Worm (Caenorhabditis elegans) whole organism, mixed stage, embryonic: ENCODE results near the gene lbp-4.

Experiments
- M03D4.4 ChIP-seq: sonication (generic microtip); optimal IDR thresholded peaks from 2 replicates; lab custom pipeline; 2017; ENCODE audit warnings: mild to moderate bottlenecking, missing genetic modification characterization, missing compliant biosample characterization
- bed-3 ChIP-seq: fragments of 200-800 bp; sonication (Bioruptor generic); optimal IDR thresholded peaks from 3 replicates; lab custom pipeline; 2018; ENCODE audit warnings: mild to moderate bottlenecking, missing genetic modification characterization, moderate library complexity, missing compliant biosample characterization
- ceh-39 ChIP-seq: fragments of 150-350 bp; optimal IDR thresholded peaks from 2 replicates; lab custom pipeline; 2014; ENCODE audit warnings: missing biosample characterization, missing genetic modification characterization
- ceh-43 ChIP-seq: fragments of 200-800 bp; sonication (Bioruptor generic); optimal IDR thresholded peaks from 2 replicates; lab custom pipeline; 2018; ENCODE audit warnings: mild to moderate bottlenecking, missing genetic modification characterization, moderate library complexity, missing compliant biosample characterization
- ceh-83 ChIP-seq: fragments of 200-800 bp; sonication (Bioruptor generic); optimal IDR thresholded peaks from 2 replicates; lab custom pipeline; 2018; ENCODE audit warnings: mild to moderate bottlenecking, missing genetic modification characterization, missing compliant biosample characterization
- ces-1 ChIP-seq: fragments of 150-350 bp; optimal IDR thresholded peaks from 2 replicates; lab custom pipeline; 2014; ENCODE audit warnings: missing biosample characterization, missing genetic modification reagents, missing genetic modification characterization
- cnd-1 ChIP-seq: fragments of 200-800 bp; sonication (Bioruptor generic); optimal IDR thresholded peaks from 2 replicates; lab custom pipeline; 2018; ENCODE audit warnings: mild to moderate bottlenecking, missing genetic modification characterization, missing compliant biosample characterization
- drap-1 ChIP-seq: fragments of 200-800 bp; sonication (Bioruptor generic); optimal IDR thresholded peaks from 3 replicates; lab custom pipeline; 2018; ENCODE audit warnings: mild to moderate bottlenecking, missing genetic modification characterization, missing compliant biosample characterization
- elt-1 ChIP-seq: sonication (generic microtip); optimal IDR thresholded peaks from 2 replicates; lab custom pipeline; 2017; ENCODE audit warnings: missing genetic modification characterization, mild to moderate bottlenecking, missing compliant biosample characterization, antibody characterized with exemption, moderate library complexity, borderline replicate concordance; ENCODE audit not compliant: insufficient read depth
- elt-3 ChIP-seq: fragments of 150-350 bp; optimal IDR thresholded peaks from 2 replicates; lab custom pipeline; 2014; ENCODE audit warnings: missing biosample characterization, missing genetic modification characterization
- flh-1 ChIP-seq: fragments of 200-800 bp; sonication (Bioruptor generic); optimal IDR thresholded peaks from 2 replicates; lab custom pipeline; 2018; ENCODE audit warnings: mild to moderate bottlenecking, missing genetic modification characterization, moderate library complexity, missing compliant biosample characterization
- ham-2 ChIP-seq: fragments of 200-800 bp; sonication (Bioruptor generic); optimal IDR thresholded peaks from 2 replicates; lab custom pipeline; 2018; ENCODE audit warnings: mild to moderate bottlenecking, missing genetic modification characterization, missing compliant biosample characterization
- hlh-1 ChIP-seq: fragments of 150-350 bp; optimal IDR thresholded peaks from 2 replicates; lab custom pipeline; 2014; ENCODE audit warnings: missing biosample characterization, missing genetic modification reagents, missing genetic modification characterization
- lin-13 ChIP-seq: fragments of 150-350 bp; optimal IDR thresholded peaks from 2 replicates; lab custom pipeline; 2014; ENCODE audit warnings: missing biosample characterization, missing genetic modification characterization
- lin-32 ChIP-seq: fragments of 200-800 bp; sonication (Bioruptor generic); optimal IDR thresholded peaks from 2 replicates; lab custom pipeline; 2018; ENCODE audit warnings: mild to moderate bottlenecking, missing genetic modification characterization, missing compliant biosample characterization
- lsy-2 ChIP-seq: fragments of 150-350 bp; optimal IDR thresholded peaks from 2 replicates; lab custom pipeline; 2014; ENCODE audit warnings: missing biosample characterization, missing genetic modification characterization
- mab-5 ChIP-seq: fragments of 150-350 bp; optimal IDR thresholded peaks from 2 replicates; lab custom pipeline; 2014; ENCODE audit warnings: missing biosample characterization, missing genetic modification characterization
- mep-1 ChIP-seq: fragments of 150-350 bp; optimal IDR thresholded peaks from 2 replicates; lab custom pipeline; 2017; ENCODE audit warnings: missing biosample characterization, missing genetic modification reagents, missing genetic modification characterization, inconsistent platforms
- mls-2 ChIP-seq: sonication (generic microtip); optimal IDR thresholded peaks from 2 replicates; lab custom pipeline; 2016; ENCODE audit warnings: mild to moderate bottlenecking, missing genetic modification characterization, moderate library complexity, missing compliant biosample characterization
- nhr-2 ChIP-seq: fragments of 150-350 bp; optimal IDR thresholded peaks from 2 replicates; lab custom pipeline; 2014; ENCODE audit warnings: missing biosample characterization, missing genetic modification characterization
- nhr-237 ChIP-seq: fragments of 150-350 bp; optimal IDR thresholded peaks from 2 replicates; lab custom pipeline; 2014; ENCODE audit warnings: missing biosample characterization, missing genetic modification characterization
- nhr-28 ChIP-seq: fragments of 150-350 bp; optimal IDR thresholded peaks from 2 replicates; lab custom pipeline; 2014; ENCODE audit warnings: missing biosample characterization, missing genetic modification characterization
- nhr-76 ChIP-seq: sonication (generic microtip); optimal IDR thresholded peaks from 2 replicates; lab custom pipeline; 2017; ENCODE audit warnings: missing biosample characterization, missing genetic modification characterization
- sem-2 ChIP-seq: fragments of 200-800 bp; sonication (Bioruptor generic); optimal IDR thresholded peaks from 2 replicates; lab custom pipeline; 2018; ENCODE audit warnings: mild to moderate bottlenecking, missing genetic modification characterization, missing compliant biosample characterization
- snpc-4 ChIP-seq: fragments of 150-350 bp; optimal IDR thresholded peaks from 2 replicates; lab custom pipeline; 2014; ENCODE audit warnings: missing biosample characterization, missing genetic modification characterization
- sptf-1 ChIP-seq: sonication (generic microtip); optimal IDR thresholded peaks from 2 replicates; lab custom pipeline; 2017; ENCODE audit warnings: mild to moderate bottlenecking, missing genetic modification characterization, moderate library complexity, missing compliant biosample characterization
- tbx-8 ChIP-seq: fragments of 200-800 bp; sonication (Bioruptor generic); optimal IDR thresholded peaks from 2 replicates; lab custom pipeline; 2018; ENCODE audit warnings: mild to moderate bottlenecking, missing genetic modification characterization, moderate library complexity, missing compliant biosample characterization
- unc-120 ChIP-seq: sonication (generic microtip); optimal IDR thresholded peaks from 2 replicates; lab custom pipeline; 2017; ENCODE audit warnings: missing genetic modification characterization, missing compliant biosample characterization; ENCODE audit not compliant: poor library complexity, severe bottlenecking
- unc-39 ChIP-seq: fragments of 150-350 bp; optimal IDR thresholded peaks from 2 replicates; lab custom pipeline; 2014; ENCODE audit warnings: missing biosample characterization, missing genetic modification characterization
- unc-62 ChIP-seq: fragments of 150-350 bp; optimal IDR thresholded peaks from 2 replicates; lab custom pipeline; 2014; ENCODE audit warnings: missing biosample characterization, missing genetic modification reagents, missing genetic modification characterization
- zip-8 ChIP-seq: fragments of 150-350 bp; optimal IDR thresholded peaks from 2 replicates; lab custom pipeline; 2014; ENCODE audit warnings: missing biosample characterization, missing genetic modification characterization
- ztf-11 ChIP-seq: fragments of 150-350 bp; optimal IDR thresholded peaks from 2 replicates; lab custom pipeline; 2014; ENCODE audit warnings: missing biosample characterization, missing genetic modification characterization

lbp-4 gene

ce11 chrV:7861792-7862191 lies 41.4 kb downstream of the lbp-4 start, which contains the start of gene C37C3.17:
Gene C37C3.17 (minus strand): TSS chrV:7861892.
- TF ChIP-seq cnd-1 (tag; lab: Kevin White, UChicago) (no peak), mab-5 (tag; lab: Kevin White, UChicago) (no peak), sem-2 (GFP tag; lab: Kevin White, UChicago) (no peak), zip-8 (tag; lab: Kevin White, UChicago) (no peak), M03D4.4 (tag; lab: Kevin White, UChicago) (no peak), bed-3 (GFP tag; lab: Kevin White, UChicago) (no peak), ceh-83 (GFP tag; lab: Kevin White, UChicago) (no peak), nhr-2 (tag; lab: Kevin White, UChicago) (no peak)

- TF ChIP-seq tbx-8 (GFP tag; lab: Kevin White, UChicago), result no peak
- no peak for TF ChIP-seq snpc-4 (tag; lab: Kevin White, UChicago)
- no peak for TF ChIP-seq mep-1 (tag; lab: Kevin White, UChicago)
- TF ChIP-seq hlh-1 (tag; lab: Kevin White, UChicago), result no peak
- no peak for TF ChIP-seq elt-3 (tag; lab: Kevin White, UChicago)
- no peak for TF ChIP-seq nhr-28 (tag; lab: Kevin White, UChicago)
- no peak for TF ChIP-seq ham-2 (GFP tag; lab: Kevin White, UChicago)
- TF ChIP-seq unc-120 (tag; lab: Kevin White, UChicago), result no peak
- TF ChIP-seq nhr-76 (tag; lab: Kevin White, UChicago), result no peak
- TF ChIP-seq ceh-43, result no peak
- no peak for TF ChIP-seq bed-3 (GFP tag; lab: Kevin White, UChicago)
Observed at ce11 chrV:7863020-7863523, 42.7 kb downstream of the lbp-4 start, which contains the start of gene C37C3.10. Gene C37C3.10 (minus strand): TSS chrV:7863070.

- TF ChIP-seq ceh-39 (tag; lab: Kevin White, UChicago), result no peak
- no peak for TF ChIP-seq bed-3 (GFP tag; lab: Kevin White, UChicago)
- TF ChIP-seq ztf-11 (tag; lab: Kevin White, UChicago), result no peak
- TF ChIP-seq nhr-237 (tag; lab: Kevin White, UChicago), result no peak
- no peak for TF ChIP-seq mls-2 (tag; lab: Kevin White, UChicago)
- TF ChIP-seq tbx-8 (GFP tag; lab: Kevin White, UChicago), result no peak
- no peak for TF ChIP-seq ces-1 (GFP tag; lab: Kevin White, UChicago)
- no peak for TF ChIP-seq hlh-1 (tag; lab: Kevin White, UChicago)
- no peak for TF ChIP-seq unc-120 (tag; lab: Kevin White, UChicago)
- no peak for TF ChIP-seq drap-1 (GFP tag; lab: Kevin White, UChicago)
- no peak for TF ChIP-seq ceh-43
- no peak for TF ChIP-seq flh-1 (GFP tag; lab: Kevin White, UChicago)
- TF ChIP-seq M03D4.4 (tag; lab: Kevin White, UChicago), result no peak
- TF ChIP-seq ham-2 (GFP tag; lab: Kevin White, UChicago), result no peak
- TF ChIP-seq cnd-1 (tag; lab: Kevin White, UChicago), result no peak
- TF ChIP-seq lin-13 (tag; lab: Kevin White, UChicago), result no peak
- no peak for TF ChIP-seq sptf-1
- no peak for TF ChIP-seq lin-32 (GFP tag; lab: Kevin White, UChicago)
Observed at ce11 chrV:7864663-7865062, 44.3 kb downstream of the lbp-4 start, which contains the start of gene C37C3.11. Gene C37C3.11 (minus strand): TSS chrV:7864763.

ce11 chrV:7870707-7871106 lies 50.3 kb downstream of the lbp-4 start, which contains the start of gene nipi-4:
Gene nipi-4 (minus strand): TSS chrV:7870807.
- no peak for TF ChIP-seq lsy-2 (tag; lab: Kevin White, UChicago)
- TF ChIP-seq flh-1 (GFP tag; lab: Kevin White, UChicago), result no peak
- TF ChIP-seq hlh-1 (tag; lab: Kevin White, UChicago), result no peak
- TF ChIP-seq ham-2 (GFP tag; lab: Kevin White, UChicago), result no peak
- no peak for TF ChIP-seq mab-5 (tag; lab: Kevin White, UChicago)
- TF ChIP-seq elt-1 (tag; lab: Kevin White, UChicago), result no peak
- no peak for TF ChIP-seq mls-2 (tag; lab: Kevin White, UChicago)
- no peak for TF ChIP-seq lin-13 (tag; lab: Kevin White, UChicago)
- no peak for TF ChIP-seq lin-32 (GFP tag; lab: Kevin White, UChicago)
- TF ChIP-seq mep-1 (tag; lab: Kevin White, UChicago), result no peak
- no peak for TF ChIP-seq elt-3 (tag; lab: Kevin White, UChicago)
- TF ChIP-seq unc-39 (tag; lab: Kevin White, UChicago), result no peak
- no peak for TF ChIP-seq zip-8 (tag; lab: Kevin White, UChicago)
- TF ChIP-seq ztf-11 (tag; lab: Kevin White, UChicago), result no peak
- TF ChIP-seq unc-62 (GFP tag; lab: Kevin White, UChicago), result no peak
- TF ChIP-seq, all 35 proteins: peak for 0
